Fruit fly (Drosophila melanogaster) whole organism, prepupa: Measurements from ENCODE around the gene CG15878.

Source experiments
- CG15336 ChIP-seq: fragments of 200-800 bp; sonication (Bioruptor generic); IDR thresholded peaks from 2 replicates; pipeline ENCODE4 v1.3.6; 2022; ENCODE audit warnings: missing biosample characterization, missing genetic modification characterization
- CG16779 ChIP-seq: fragments of 200-800 bp; sonication (Bioruptor generic); optimal IDR thresholded peaks from 3 replicates; lab custom pipeline; 2017; ENCODE audit warnings: missing biosample characterization, mild to moderate bottlenecking, missing genetic modification characterization
- CG4318 ChIP-seq: fragments of 200-800 bp; sonication (Bioruptor generic); optimal IDR thresholded peaks from 3 replicates; lab custom pipeline; 2017; ENCODE audit warnings: missing biosample characterization, mild to moderate bottlenecking, missing genetic modification characterization
- fd85E ChIP-seq: fragments of 200-800 bp; sonication (Bioruptor generic); optimal IDR thresholded peaks from 3 replicates; lab custom pipeline; 2016; ENCODE audit warnings: missing biosample characterization, missing genetic modification characterization

DNA sequence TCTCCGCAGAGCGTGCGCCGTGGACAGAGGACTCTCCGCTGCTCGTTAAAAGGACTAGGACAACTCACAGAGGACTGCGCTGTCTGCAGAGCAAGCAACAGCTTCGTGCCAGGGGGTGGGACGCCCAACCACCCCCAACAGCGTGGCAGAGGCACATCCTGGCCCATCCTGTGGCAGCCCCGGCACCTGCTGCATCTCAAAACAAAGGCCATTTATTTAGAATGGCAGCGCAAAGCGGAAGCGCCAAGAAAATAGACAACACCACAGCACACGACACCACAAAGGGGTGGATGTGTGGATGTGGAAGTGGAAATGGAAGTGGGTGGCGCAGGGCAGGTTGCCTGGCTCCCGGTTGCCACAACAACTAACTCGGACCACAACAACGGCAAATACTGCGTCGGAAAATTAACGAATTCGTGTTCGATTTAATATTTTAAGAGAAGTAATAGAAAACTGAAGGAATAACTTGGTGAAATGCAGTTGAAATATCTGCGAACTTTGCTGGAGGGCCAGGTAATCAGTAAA, 16.9 kb upstream of the CG15878 start, which contains the start of gene Oseg2:
- TF ChIP-seq CG16779: no peak
- no peak for TF ChIP-seq fd85E (GFP tag; lab: Kevin White, UChicago)
- no peak for TF ChIP-seq CG15336 (GFP tag; lab: Robert Waterston, UW)
- no peak for TF ChIP-seq CG4318 (GFP tag; lab: Kevin White, UChicago)
